Fruit fly (Drosophila melanogaster): ENCODE results near the gene Ugt301D1.

Gene Ugt301D1

dm6 chr2L:18562573-18562972 is 53.2 kb downstream of the Ugt301D1 start:
- TF ChIP-seq CG6276 (GFP tag; optimal IDR thresholded peaks at IDR 0.05) = peak; percentile 24
- TF ChIP-seq lz (GFP tag; optimal IDR thresholded peaks at IDR 0.05) = no peak
- TF ChIP-seq CG32006 (GFP tag; optimal IDR thresholded peaks at IDR 0.05) = no peak
- TF ChIP-seq Hr38 (GFP tag; optimal IDR thresholded peaks at IDR 0.05) = no peak
- no peak for TF ChIP-seq Eip78C (GFP tag)
- TF ChIP-seq CG6854 (GFP tag; optimal IDR thresholded peaks at IDR 0.05) = no peak
- peak; percentile 47 for TF ChIP-seq dsx (GFP tag; optimal IDR thresholded peaks at IDR 0.05; ENCODE audit: poor library complexity, severe bottlenecking)
- TF ChIP-seq Blimp-1 (GFP tag; optimal IDR thresholded peaks at IDR 0.05) = no peak
- no peak for TF ChIP-seq cyc (GFP tag; optimal IDR thresholded peaks at IDR 0.05)
